Fruit fly (Drosophila melanogaster) whole organism: ENCODE data around the gene CG34124.

ENCODE experiments used
- CG8478 ChIP-seq: fragments of >200 bp; optimal IDR thresholded peaks from 2 replicates; lab custom pipeline; 2018; ENCODE audit warnings: inconsistent platforms
- Dll ChIP-seq: fragments of >200 bp; optimal IDR thresholded peaks from 2 replicates; lab custom pipeline; 2017
- EcR ChIP-seq, 2 experiments: fragments of >200 bp; optimal IDR thresholded peaks; 2 replicates each; lab custom pipeline; 2017; ENCODE audit warnings: missing biosample characterization in 2 of 2, missing genetic modification characterization in 2 of 2, missing genetic modification reagents in 2 of 2
- pan ChIP-seq: fragments of >200 bp; optimal IDR thresholded peaks from 2 replicates; lab custom pipeline; 2017
- psq ChIP-seq: fragments of >200 bp; optimal IDR thresholded peaks from 2 replicates; lab custom pipeline; 2017

DNA sequence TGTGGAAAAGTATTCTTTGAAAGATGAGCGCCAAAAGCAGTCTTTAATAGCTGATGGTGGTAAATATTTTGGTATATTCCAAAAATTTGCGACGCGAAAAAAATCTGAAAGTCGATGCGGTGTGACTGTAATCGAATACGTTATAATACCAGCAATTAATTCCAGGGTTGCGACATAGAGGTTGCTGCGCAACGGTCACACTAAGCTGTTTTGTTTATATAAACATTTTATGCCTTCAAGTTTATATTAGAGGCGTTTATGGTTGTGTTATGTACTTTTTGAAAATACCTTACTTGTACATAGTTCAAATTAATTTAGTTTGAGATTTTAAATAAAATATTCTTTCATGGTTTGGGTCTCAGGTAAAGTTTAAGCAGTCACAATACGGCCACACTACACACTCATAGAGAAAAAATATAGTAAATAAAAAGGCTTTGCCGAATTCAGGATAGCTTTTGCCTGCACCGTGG, 13.2 kb downstream of the CG34124 start, which contains the start of gene CG14043:
- TF ChIP-seq CG8478 (lab: Kevin White, UChicago) (no peak), psq (lab: Kevin White, UChicago) (no peak), Dll (no peak), pan (lab: Kevin White, UChicago) (no peak), EcR (GFP tag; optimal IDR thresholded peaks at IDR 0.05; lab: Kevin White, UChicago) (no peak)
